Fruit fly (Drosophila melanogaster): ENCODE data around the gene CG18508.

- TF ChIP-seq Myc (optimal IDR thresholded peaks at IDR 0.05) (no peak), Sin3A (optimal IDR thresholded peaks at IDR 0.05) (no peak), psq (optimal IDR thresholded peaks at IDR 0.05) (no peak)
Observed at dm6 chrX:3176193-3176592, 3.3 kb upstream of the CG18508 start, which contains the start of gene dnc.

All from Kc167 (cell line).